Fruit fly (Drosophila melanogaster) whole organism, prepupa: ENCODE data around the gene CG16953.

Experiments
- CG6792 ChIP-seq: fragments of 200-800 bp; sonication (Bioruptor generic); optimal IDR thresholded peaks from 3 replicates; lab custom pipeline; 2016; ENCODE audit warnings: missing biosample characterization, missing genetic modification characterization
- Eip93F ChIP-seq: fragments of 200-800 bp; sonication (Bioruptor generic); optimal IDR thresholded peaks from 2 replicates; lab custom pipeline; 2016; ENCODE audit warnings: missing biosample characterization, mild to moderate bottlenecking, missing genetic modification characterization

dm6 chr3R:20551487-20552079, 34.0 kb downstream of the CG16953 start:
- TF ChIP-seq Eip93F (no peak), CG6792 (GFP tag; lab: Kevin White, UChicago) (no peak)
